Worm (Caenorhabditis elegans) whole organism, L1 larva: Measurements from ENCODE around the gene ZK757.2.

Source experiments
- ceh-82 ChIP-seq, 3 experiments: fragments of 150-350 bp in 1 of 3; sonication (generic microtip) in 2 of 3; optimal IDR thresholded peaks; 2 replicates each; lab custom pipeline; 2014 to 2017; ENCODE audit warnings: missing biosample characterization in 3 of 3, missing genetic modification characterization in 3 of 3
- elt-2 ChIP-seq: sonication (generic microtip); optimal IDR thresholded peaks from 2 replicates; lab custom pipeline; 2016; ENCODE audit warnings: missing genetic modification characterization, mild to moderate bottlenecking, inconsistent platforms, missing compliant biosample characterization, missing genetic modification reagents
- fkh-10 ChIP-seq: sonication (generic microtip); optimal IDR thresholded peaks from 2 replicates; lab custom pipeline; 2017; ENCODE audit warnings: missing biosample characterization, missing genetic modification reagents, missing genetic modification characterization
- nhr-11 ChIP-seq: fragments of 150-350 bp; optimal IDR thresholded peaks from 2 replicates; lab custom pipeline; 2014; ENCODE audit warnings: missing biosample characterization, missing genetic modification characterization
- nhr-12 ChIP-seq: sonication (generic microtip); optimal IDR thresholded peaks from 2 replicates; lab custom pipeline; 2017; ENCODE audit warnings: missing biosample characterization, missing genetic modification characterization
- nhr-237 ChIP-seq: fragments of 150-350 bp; optimal IDR thresholded peaks from 2 replicates; lab custom pipeline; 2014; ENCODE audit warnings: missing biosample characterization, missing genetic modification characterization
- nhr-28 ChIP-seq: fragments of 150-350 bp; optimal IDR thresholded peaks from 2 replicates; lab custom pipeline; 2014; ENCODE audit warnings: missing biosample characterization, missing genetic modification characterization
- pqm-1 ChIP-seq: sonication (generic microtip); optimal IDR thresholded peaks from 3 replicates; lab custom pipeline; 2017; ENCODE audit warnings: missing biosample characterization, missing genetic modification characterization
- skn-1 ChIP-seq: fragments of 150-350 bp; optimal IDR thresholded peaks from 2 replicates; lab custom pipeline; 2014; ENCODE audit warnings: missing biosample characterization, missing genetic modification characterization
- sox-4 ChIP-seq: sonication (generic microtip); optimal IDR thresholded peaks from 2 replicates; lab custom pipeline; 2016; ENCODE audit warnings: missing genetic modification characterization, missing compliant biosample characterization
- unc-62 ChIP-seq: fragments of 150-350 bp; optimal IDR thresholded peaks from 2 replicates; lab custom pipeline; 2014; ENCODE audit warnings: missing biosample characterization, missing genetic modification reagents, missing genetic modification characterization

DNA sequence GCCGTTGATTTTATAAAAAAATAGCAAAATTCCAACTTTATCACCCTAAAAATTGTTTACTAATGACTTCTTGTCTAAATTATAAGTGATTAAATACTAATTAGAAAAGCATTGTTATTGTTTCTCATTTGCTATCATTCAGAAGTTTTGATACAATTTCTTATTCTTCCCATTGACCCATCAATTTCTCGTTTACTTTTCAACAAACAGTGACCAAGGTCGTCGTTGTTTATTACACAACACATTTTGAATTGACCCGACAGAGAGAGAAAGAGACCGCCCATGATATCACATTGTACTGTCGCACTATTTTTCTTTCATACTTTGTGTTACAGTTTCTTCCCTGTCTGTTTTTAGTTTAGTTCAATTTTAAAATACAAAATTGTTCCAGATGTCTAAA lies 48.6 kb upstream of the ZK757.2 start, which contains the start of gene ttr-2:
- TF ChIP-seq pqm-1 = no peak
- no peak for TF ChIP-seq nhr-11
- no peak for TF ChIP-seq unc-62 (GFP tag; lab: Kevin White, UChicago)
- TF ChIP-seq nhr-12 (tag; lab: Kevin White, UChicago) = no peak
- no peak for TF ChIP-seq nhr-237 (tag; lab: Kevin White, UChicago)
- TF ChIP-seq fkh-10 (GFP tag; lab: Kevin White, UChicago) = no peak
- TF ChIP-seq skn-1 (tag; lab: Kevin White, UChicago) = no peak
- no peak for TF ChIP-seq sox-4 (tag; lab: Kevin White, UChicago)
- no peak for TF ChIP-seq ceh-82 (tag; optimal IDR thresholded peaks at IDR 0.05; lab: Kevin White, UChicago)
- no peak for TF ChIP-seq nhr-28 (tag; lab: Kevin White, UChicago)
- no peak for TF ChIP-seq elt-2 (tag; lab: Kevin White, UChicago)
